Worm (Caenorhabditis elegans) whole organism, young adult: ENCODE data around the gene kel-1.

Experiments used
- D2030.7 ChIP-seq: fragments of 200-800 bp; sonication (Bioruptor generic); IDR thresholded peaks from 2 replicates; pipeline ENCODE4 v1.3.6; 2022; ENCODE audit warnings: missing genetic modification reagents, missing genetic modification characterization, missing compliant biosample characterization
- F49E8.2 ChIP-seq: sonication (generic microtip); optimal IDR thresholded peaks from 3 replicates; lab custom pipeline; 2017; ENCODE audit warnings: missing genetic modification characterization, mild to moderate bottlenecking, missing compliant biosample characterization, antibody characterized with exemption, moderate library complexity; ENCODE audit not compliant: insufficient read depth
- K12H6.12 ChIP-seq: fragments of 200-800 bp; sonication (Bioruptor generic); optimal IDR thresholded peaks from 2 replicates; lab custom pipeline; 2018; ENCODE audit warnings: mild to moderate bottlenecking, missing genetic modification characterization, missing compliant biosample characterization
- T26A5.8 ChIP-seq: sonication (generic microtip); optimal IDR thresholded peaks from 2 replicates; lab custom pipeline; 2016; ENCODE audit warnings: missing genetic modification characterization, missing compliant biosample characterization
- akir-1 ChIP-seq: fragments of 200-800 bp; sonication (Bioruptor generic); optimal IDR thresholded peaks from 2 replicates; lab custom pipeline; 2018; ENCODE audit warnings: mild to moderate bottlenecking, missing genetic modification characterization, moderate library complexity, missing compliant biosample characterization
- aptf-2 ChIP-seq: fragments of 200-800 bp; sonication (Bioruptor generic); conservative IDR thresholded peaks from 2 replicates; pipeline ENCODE4 v1.3.6; 2022; ENCODE audit warnings: missing genetic modification reagents, missing genetic modification characterization, missing compliant biosample characterization
- athp-1 ChIP-seq: sonication (generic microtip); optimal IDR thresholded peaks from 2 replicates; lab custom pipeline; 2017; ENCODE audit warnings: mild to moderate bottlenecking, missing genetic modification characterization, missing compliant biosample characterization
- bed-1 ChIP-seq: fragments of 200-800 bp; sonication (Bioruptor generic); IDR thresholded peaks from 2 replicates; pipeline ENCODE4 v1.3.6; 2022; ENCODE audit warnings: missing genetic modification reagents, missing genetic modification characterization, missing compliant biosample characterization
- cebp-1 ChIP-seq, 2 experiments: fragments of 200-800 bp in 1 of 2; sonication (Bioruptor generic) in 1 of 2; sonication (generic microtip) in 1 of 2; IDR thresholded peaks in 1 of 2; optimal IDR thresholded peaks in 1 of 2; 2 replicates each; pipeline versions ENCODE4 v1.3.6 to Lab custom; 2017 to 2022; ENCODE audit warnings: missing compliant biosample characterization in 2 of 2, missing genetic modification characterization in 2 of 2, mild to moderate bottlenecking in 1 of 2, missing genetic modification reagents in 1 of 2, moderate library complexity in 1 of 2
- cebp-2 ChIP-seq: fragments of 200-800 bp; sonication (Bioruptor generic); IDR thresholded peaks from 2 replicates; pipeline ENCODE4 v1.3.6; 2022; ENCODE audit warnings: missing genetic modification characterization, missing compliant biosample characterization
- ceh-40 ChIP-seq: fragments of 200-800 bp; sonication (Bioruptor generic); IDR thresholded peaks from 2 replicates; pipeline ENCODE4 v1.3.6; 2022; ENCODE audit warnings: missing genetic modification characterization, missing compliant biosample characterization
- ceh-79 ChIP-seq: sonication (generic microtip); optimal IDR thresholded peaks from 2 replicates; lab custom pipeline; 2017; ENCODE audit warnings: mild to moderate bottlenecking, missing genetic modification characterization, missing compliant biosample characterization
- ceh-91 ChIP-seq: fragments of 200-800 bp; sonication (Bioruptor generic); IDR thresholded peaks from 2 replicates; pipeline ENCODE4 v1.3.6; 2022; ENCODE audit warnings: missing genetic modification reagents, missing genetic modification characterization, missing compliant biosample characterization
- dox-1 ChIP-seq: fragments of 200-800 bp; sonication (Bioruptor generic); IDR thresholded peaks from 2 replicates; pipeline ENCODE4 v1.3.6; 2022; ENCODE audit warnings: missing genetic modification reagents, missing genetic modification characterization, missing compliant biosample characterization
- efl-1 ChIP-seq: fragments of 150-350 bp; optimal IDR thresholded peaks from 2 replicates; lab custom pipeline; 2014; ENCODE audit warnings: missing biosample characterization, missing genetic modification reagents, missing genetic modification characterization
- egl-18 ChIP-seq: fragments of 200-800 bp; sonication (Bioruptor generic); IDR thresholded peaks from 2 replicates; pipeline ENCODE4 v1.3.6; 2022; ENCODE audit warnings: missing genetic modification reagents, missing genetic modification characterization, missing compliant biosample characterization
- egrh-3 ChIP-seq: fragments of 200-800 bp; sonication (Bioruptor generic); IDR thresholded peaks from 2 replicates; pipeline ENCODE4 v1.3.6; 2022; ENCODE audit warnings: missing genetic modification reagents, missing genetic modification characterization, missing compliant biosample characterization
- ekl-4 ChIP-seq: fragments of 200-800 bp; sonication (Bioruptor generic); IDR thresholded peaks from 2 replicates; pipeline ENCODE4 v1.3.6; 2022; ENCODE audit warnings: missing genetic modification reagents, missing genetic modification characterization, missing compliant biosample characterization
- ets-4 ChIP-seq: fragments of 200-800 bp; sonication (Bioruptor generic); optimal IDR thresholded peaks from 2 replicates; lab custom pipeline; 2018; ENCODE audit warnings: mild to moderate bottlenecking, missing genetic modification characterization, missing compliant biosample characterization
- hrde-1 ChIP-seq: sonication (generic microtip); optimal IDR thresholded peaks from 2 replicates; lab custom pipeline; 2016; ENCODE audit warnings: missing genetic modification characterization, mild to moderate bottlenecking, missing compliant biosample characterization, moderate library complexity, missing genotype, missing genetic modification reagents, borderline replicate concordance
- lag-1 ChIP-seq: fragments of 200-800 bp; sonication (Bioruptor generic); IDR thresholded peaks from 2 replicates; pipeline ENCODE4 v1.3.6; 2022; ENCODE audit warnings: missing genetic modification reagents, missing genetic modification characterization, missing compliant biosample characterization
- lin-35 ChIP-seq, 3 experiments: fragments of 150-350 bp in 2 of 3; sonication (generic microtip) in 1 of 3; optimal IDR thresholded peaks; 2 replicates each; lab custom pipeline; 2014 to 2018; ENCODE audit warnings: missing biosample characterization in 3 of 3, missing genetic modification characterization in 3 of 3, missing genetic modification reagents in 3 of 3
- lin-40 ChIP-seq: sonication (generic microtip); optimal IDR thresholded peaks from 2 replicates; lab custom pipeline; 2016; ENCODE audit warnings: missing genetic modification characterization, mild to moderate bottlenecking, missing compliant biosample characterization, missing genotype, missing genetic modification reagents
- lir-1 ChIP-seq: fragments of 200-800 bp; sonication (Bioruptor generic); conservative IDR thresholded peaks from 2 replicates; pipeline ENCODE4 v1.3.6; 2022; ENCODE audit warnings: missing genetic modification reagents, missing genetic modification characterization, missing compliant biosample characterization
- lsy-27 ChIP-seq: sonication (generic microtip); optimal IDR thresholded peaks from 2 replicates; lab custom pipeline; 2017; ENCODE audit warnings: missing genetic modification characterization, mild to moderate bottlenecking, missing compliant biosample characterization, antibody characterized with exemption, missing genotype, borderline replicate concordance; ENCODE audit not compliant: insufficient read depth
- madf-8 ChIP-seq: fragments of 200-800 bp; sonication (Bioruptor generic); conservative IDR thresholded peaks from 2 replicates; pipeline ENCODE4 v1.3.6; 2022; ENCODE audit warnings: missing genetic modification reagents, missing genetic modification characterization, missing compliant biosample characterization
- mcd-1 ChIP-seq: fragments of 200-800 bp; sonication (Bioruptor generic); IDR thresholded peaks from 2 replicates; pipeline ENCODE4 v1.3.6; 2022; ENCODE audit warnings: missing genetic modification reagents, missing genetic modification characterization, missing compliant biosample characterization
- mxl-1 ChIP-seq: sonication (generic microtip); optimal IDR thresholded peaks from 2 replicates; lab custom pipeline; 2016; ENCODE audit warnings: missing genetic modification characterization, missing compliant biosample characterization
- nfya-1 ChIP-seq: sonication (generic microtip); optimal IDR thresholded peaks from 2 replicates; lab custom pipeline; 2017; ENCODE audit warnings: antibody characterized with exemption, missing compliant biosample characterization, missing genetic modification characterization, borderline replicate concordance; ENCODE audit not compliant: insufficient read depth
- nfyb-1 ChIP-seq: fragments of 200-800 bp; sonication (Bioruptor generic); IDR thresholded peaks from 2 replicates; pipeline ENCODE4 v1.3.6; 2022; ENCODE audit warnings: missing genetic modification reagents, missing genetic modification characterization, missing compliant biosample characterization
- nhr-120 ChIP-seq: fragments of 200-800 bp; sonication (Bioruptor generic); IDR thresholded peaks from 2 replicates; pipeline ENCODE4 v1.3.6; 2022; ENCODE audit warnings: missing genetic modification characterization, missing compliant biosample characterization
- nhr-27 ChIP-seq: fragments of 200-800 bp; sonication (Bioruptor generic); optimal IDR thresholded peaks from 2 replicates; lab custom pipeline; 2018; ENCODE audit warnings: mild to moderate bottlenecking, missing genetic modification characterization, moderate library complexity, missing compliant biosample characterization
- pbrm-1 ChIP-seq: fragments of 200-800 bp; sonication (Bioruptor generic); IDR thresholded peaks from 2 replicates; pipeline ENCODE4 v1.3.6; 2022; ENCODE audit warnings: missing genetic modification reagents, missing genetic modification characterization, missing compliant biosample characterization
- rpc-1 ChIP-seq, 2 experiments: fragments of 150-350 bp in 1 of 2; sonication (generic microtip) in 1 of 2; optimal IDR thresholded peaks; 2 replicates each; lab custom pipeline; 2014 to 2018; ENCODE audit warnings: missing biosample characterization in 1 of 2, missing genetic modification characterization in 1 of 2, missing genetic modification reagents in 1 of 2, missing genotype in 1 of 2
- sea-2 ChIP-seq: fragments of 200-800 bp; sonication (Bioruptor generic); IDR thresholded peaks from 2 replicates; pipeline ENCODE4 v1.3.6; 2022; ENCODE audit warnings: missing genetic modification characterization, missing compliant biosample characterization
- snpc-1.3 ChIP-seq: sonication (generic microtip); optimal IDR thresholded peaks from 2 replicates; lab custom pipeline; 2017; ENCODE audit warnings: missing genetic modification characterization, mild to moderate bottlenecking, missing compliant biosample characterization, antibody characterized with exemption, moderate library complexity, missing genotype, missing genetic modification reagents; ENCODE audit not compliant: insufficient read depth
- snpc-3.4 ChIP-seq: sonication (generic microtip); optimal IDR thresholded peaks from 2 replicates; lab custom pipeline; 2017; ENCODE audit warnings: missing genetic modification characterization, mild to moderate bottlenecking, missing compliant biosample characterization, antibody characterized with exemption, moderate library complexity, missing genotype, missing genetic modification reagents
- somi-1 ChIP-seq: fragments of 200-800 bp; sonication (Bioruptor generic); optimal IDR thresholded peaks from 2 replicates; lab custom pipeline; 2018; ENCODE audit warnings: mild to moderate bottlenecking, missing genetic modification characterization, missing compliant biosample characterization
- tlf-1 ChIP-seq: fragments of 200-800 bp; sonication (Bioruptor generic); optimal IDR thresholded peaks from 2 replicates; lab custom pipeline; 2018; ENCODE audit warnings: mild to moderate bottlenecking, missing genetic modification characterization, missing compliant biosample characterization
- xnd-1 ChIP-seq: sonication (generic microtip); optimal IDR thresholded peaks from 2 replicates; lab custom pipeline; 2016; ENCODE audit warnings: missing genotype, missing genetic modification reagents, missing genetic modification characterization, missing compliant biosample characterization
- zfh-2 ChIP-seq: fragments of 200-800 bp; sonication (Bioruptor generic); conservative IDR thresholded peaks from 2 replicates; pipeline ENCODE4 v1.3.6; 2022; ENCODE audit warnings: missing genetic modification reagents, missing genetic modification characterization, missing compliant biosample characterization
- zim-3 ChIP-seq: sonication (generic microtip); optimal IDR thresholded peaks from 2 replicates; lab custom pipeline; 2017; ENCODE audit warnings: mild to moderate bottlenecking, missing genetic modification characterization, moderate library complexity, missing compliant biosample characterization
- ztf-18 ChIP-seq: sonication (generic microtip); optimal IDR thresholded peaks from 2 replicates; lab custom pipeline; 2016; ENCODE audit warnings: missing genotype, mild to moderate bottlenecking, missing genetic modification characterization, missing compliant biosample characterization
- ztf-22 ChIP-seq: fragments of 200-800 bp; sonication (Bioruptor generic); optimal IDR thresholded peaks from 2 replicates; lab custom pipeline; 2018; ENCODE audit warnings: mild to moderate bottlenecking, missing genetic modification characterization, moderate library complexity, missing compliant biosample characterization
- ztf-25 ChIP-seq: fragments of 200-800 bp; sonication (Bioruptor generic); IDR thresholded peaks from 2 replicates; pipeline ENCODE4 v1.3.6; 2022; ENCODE audit warnings: missing genetic modification reagents, missing genetic modification characterization, missing compliant biosample characterization
- ztf-3 ChIP-seq: fragments of 200-800 bp; sonication (Bioruptor generic); optimal IDR thresholded peaks from 2 replicates; lab custom pipeline; 2018; ENCODE audit warnings: mild to moderate bottlenecking, missing genetic modification characterization, missing compliant biosample characterization

kel-1 gene

ce11 chrII:11731174-11731724 lies 42.5 kb downstream of the kel-1 start (continued):
- TF ChIP-seq nhr-120 (GFP tag; lab: Robert Waterston, UW) (no peak), K12H6.12 (tag; lab: Kevin White, UChicago) (peak; percentile 6), pbrm-1 (GFP tag; lab: Robert Waterston, UW) (peak; percentile 16; the same call in 1 of the 2 replicates), lir-1 (GFP tag; lab: Robert Waterston, UW) (no peak), mxl-1 (no peak), ztf-25 (GFP tag; lab: Robert Waterston, UW) (no peak), mcd-1 (GFP tag; lab: Robert Waterston, UW) (peak; percentile 66), aptf-2 (GFP tag; lab: Robert Waterston, UW) (no peak), egl-18 (GFP tag; lab: Robert Waterston, UW) (no peak), zim-3 (tag; lab: Kevin White, UChicago) (no peak), ztf-22 (GFP tag; lab: Kevin White, UChicago) (no peak), ceh-40 (GFP tag; lab: Robert Waterston, UW) (no peak), ztf-18 (tag; lab: Kevin White, UChicago) (peak; percentile 27), madf-8 (GFP tag; lab: Robert Waterston, UW) (no peak), D2030.7 (no peak), ztf-3 (GFP tag; lab: Kevin White, UChicago) (no peak), akir-1 (GFP tag; lab: Kevin White, UChicago) (no peak), snpc-1.3 (tag; lab: Kevin White, UChicago) (no peak), ets-4 (no peak), F49E8.2 (no peak), T26A5.8 (tag; lab: Kevin White, UChicago) (peak; percentile 26), zfh-2 (GFP tag; lab: Robert Waterston, UW) (0 out of 2 replicates have a peak, but pooled peaks have one; percentile 23), tlf-1 (GFP tag; lab: Kevin White, UChicago) (peak; percentile 47), nfya-1 (tag; lab: Kevin White, UChicago) (no peak), somi-1 (GFP tag; lab: Kevin White, UChicago) (no peak), dox-1 (0 out of 2 replicates have a peak, but pooled peaks have one; percentile 33), lin-40 (tag; lab: Kevin White, UChicago) (peak; percentile 63), snpc-3.4 (no peak), rpc-1 (optimal IDR thresholded peaks at IDR 0.05; lab: Kevin White, UChicago) (no peak), rpc-1 (tag; optimal IDR thresholded peaks at IDR 0.05; lab: Kevin White, UChicago) (no peak), bed-1 (GFP tag; lab: Robert Waterston, UW) (no peak), nfyb-1 (GFP tag; lab: Robert Waterston, UW) (peak; percentile 72), ekl-4 (GFP tag; lab: Robert Waterston, UW) (peak; percentile 50; the same call in 1 of the 2 replicates), egrh-3 (GFP tag; lab: Robert Waterston, UW) (no peak), lsy-27 (tag; lab: Kevin White, UChicago) (no peak), nhr-27 (tag; lab: Kevin White, UChicago) (no peak), ceh-91 (GFP tag; lab: Robert Waterston, UW) (peak; percentile 23; the same call in 1 of the 2 replicates), xnd-1 (tag; lab: Kevin White, UChicago) (no peak), hrde-1 (no peak), athp-1 (tag; lab: Kevin White, UChicago) (peak; percentile 42), cebp-1 (GFP tag; IDR thresholded peaks at IDR 0.05; lab: Robert Waterston, UW) (no peak), cebp-1 (tag; optimal IDR thresholded peaks at IDR 0.05; lab: Kevin White, UChicago) (peak; percentile 42), ceh-79 (tag; lab: Kevin White, UChicago) (no peak), efl-1 (no peak), cebp-2 (GFP tag; lab: Robert Waterston, UW) (no peak), sea-2 (GFP tag; lab: Robert Waterston, UW) (no peak), lag-1 (no peak), lin-35 (GFP tag; optimal IDR thresholded peaks at IDR 0.05; lab: Kevin White, UChicago) (peak in 1 of 3 experiments; percentile 40)
